Worm (Caenorhabditis elegans): ENCODE results near the gene gpa-5.
A peak's percentile ranks its signal among the peaks of the same experiment; 100 is the strongest.

DNA sequence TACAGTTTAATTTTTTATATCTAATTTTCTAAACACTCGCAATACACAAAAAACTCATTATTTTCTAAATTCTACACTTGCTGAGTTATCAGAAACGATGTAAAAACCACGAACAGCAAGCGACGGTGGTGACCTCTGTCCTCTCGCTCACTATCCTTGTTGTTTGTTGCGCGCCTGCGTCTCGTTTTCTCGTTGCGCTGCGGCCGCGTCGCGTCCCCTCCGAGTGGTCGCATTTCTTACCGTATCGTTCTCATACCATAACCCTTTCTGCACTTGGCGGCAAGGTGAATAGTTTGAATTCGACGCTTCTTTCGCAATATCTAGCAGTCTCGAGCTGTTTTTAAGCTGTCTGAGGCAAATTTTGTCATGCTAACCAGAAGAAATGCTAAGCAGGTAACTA is 31.4 kb downstream of the gpa-5 start, which contains the start of gene lsy-2:
- TF ChIP-seq pqm-1 (tag; optimal IDR thresholded peaks at IDR 0.05) (no peak), egl-27 (tag; optimal IDR thresholded peaks at IDR 0.05) (no peak), mep-1 (tag; optimal IDR thresholded peaks at IDR 0.05) (no peak), nhr-84 (tag; optimal IDR thresholded peaks at IDR 0.05) (no peak), ceh-90 (tag; optimal IDR thresholded peaks at IDR 0.05) (no peak), nhr-90 (tag; optimal IDR thresholded peaks at IDR 0.05; ENCODE audit: poor library complexity) (peak; percentile 38), nhr-237 (tag; optimal IDR thresholded peaks at IDR 0.05) (no peak), fos-1 (tag; optimal IDR thresholded peaks at IDR 0.05) (no peak), snu-23 (GFP tag; optimal IDR thresholded peaks at IDR 0.05) (peak; percentile 52), fkh-10 (GFP tag; optimal IDR thresholded peaks at IDR 0.05) (no peak), blmp-1 (tag; optimal IDR thresholded peaks at IDR 0.05) (peak; percentile 55), lin-13 (GFP tag; optimal IDR thresholded peaks at IDR 0.05) (no peak), elt-3 (tag; optimal IDR thresholded peaks at IDR 0.05) (peak in 1 of 6 experiments; percentile 56), ztf-4 (tag; optimal IDR thresholded peaks at IDR 0.05) (no peak)

Measured in whole organism, L1 larva.